Fruit fly (Drosophila melanogaster): ENCODE measurements around the gene CG6330.

CG6330 gene

dm6 chr3R:26958314-26958979 lies at the start of gene CG6330:
CG6330 (minus strand) TSS chr3R:26958491.
- no peak for TF ChIP-seq h (optimal IDR thresholded peaks at IDR 0.05)
- no peak for TF ChIP-seq insv (optimal IDR thresholded peaks at IDR 0.05)
- TF ChIP-seq ttk (optimal IDR thresholded peaks at IDR 0.05), result no peak
- no peak for TF ChIP-seq Myc (optimal IDR thresholded peaks at IDR 0.05)
- TF ChIP-seq Sin3A (optimal IDR thresholded peaks at IDR 0.05), result no peak
- no peak for TF ChIP-seq psq (optimal IDR thresholded peaks at IDR 0.05)

- TF ChIP-seq insv (optimal IDR thresholded peaks at IDR 0.05) (no peak), ttk (optimal IDR thresholded peaks at IDR 0.05) (no peak), psq (optimal IDR thresholded peaks at IDR 0.05) (no peak), Sin3A (optimal IDR thresholded peaks at IDR 0.05) (no peak), Myc (optimal IDR thresholded peaks at IDR 0.05) (no peak), h (optimal IDR thresholded peaks at IDR 0.05) (no peak)
Measured at dm6 chr3R:27007022-27007421, 48.7 kb upstream of the CG6330 start, which contains the start of gene CG6295. CG6295 (minus strand) TSS chr3R:27007055.

- TF ChIP-seq ttk (optimal IDR thresholded peaks at IDR 0.05) (no peak), insv (optimal IDR thresholded peaks at IDR 0.05) (no peak), Myc (optimal IDR thresholded peaks at IDR 0.05) (no peak), Sin3A (optimal IDR thresholded peaks at IDR 0.05) (no peak), h (optimal IDR thresholded peaks at IDR 0.05) (no peak), psq (optimal IDR thresholded peaks at IDR 0.05) (no peak)
Measured at dm6 chr3R:27005338-27005737, 47.0 kb upstream of the CG6330 start, which contains the start of gene CG6296. CG6296 (minus strand) TSS chr3R:27005469.

- TF ChIP-seq ttk (optimal IDR thresholded peaks at IDR 0.05) (no peak), Sin3A (optimal IDR thresholded peaks at IDR 0.05) (no peak), psq (optimal IDR thresholded peaks at IDR 0.05) (no peak), h (optimal IDR thresholded peaks at IDR 0.05) (no peak), Myc (optimal IDR thresholded peaks at IDR 0.05) (no peak), insv (optimal IDR thresholded peaks at IDR 0.05) (no peak)
Measured at dm6 chr3R:27002787-27003186, 44.5 kb upstream of the CG6330 start.

- TF ChIP-seq Sin3A (optimal IDR thresholded peaks at IDR 0.05) (no peak), insv (optimal IDR thresholded peaks at IDR 0.05) (no peak), ttk (optimal IDR thresholded peaks at IDR 0.05) (no peak), Myc (optimal IDR thresholded peaks at IDR 0.05) (no peak), h (optimal IDR thresholded peaks at IDR 0.05) (no peak), psq (optimal IDR thresholded peaks at IDR 0.05) (no peak)
Measured at dm6 chr3R:26999452-26999851, 41.2 kb upstream of the CG6330 start, which contains the start of gene CG31077. CG31077 (plus strand) TSS chr3R:26999752.

- TF ChIP-seq Myc (optimal IDR thresholded peaks at IDR 0.05), result no peak
- no peak for TF ChIP-seq h (optimal IDR thresholded peaks at IDR 0.05)
- TF ChIP-seq ttk (optimal IDR thresholded peaks at IDR 0.05), result no peak
- TF ChIP-seq psq (optimal IDR thresholded peaks at IDR 0.05), result no peak
- no peak for TF ChIP-seq Sin3A (optimal IDR thresholded peaks at IDR 0.05)
- no peak for TF ChIP-seq insv (optimal IDR thresholded peaks at IDR 0.05)
Measured at dm6 chr3R:26996642-26997041, 38.4 kb upstream of the CG6330 start, which contains the start of gene RYa-R. RYa-R (plus strand) TSS chr3R:26996980.

dm6 chr3R:26994532-26994931 lies 36.2 kb upstream of the CG6330 start, which contains the start of gene TwdlC:
TwdlC (plus strand) TSS chr3R:26994832.
- TF ChIP-seq ttk (optimal IDR thresholded peaks at IDR 0.05) (no peak), h (optimal IDR thresholded peaks at IDR 0.05) (no peak), Sin3A (optimal IDR thresholded peaks at IDR 0.05) (no peak), insv (optimal IDR thresholded peaks at IDR 0.05) (no peak), Myc (optimal IDR thresholded peaks at IDR 0.05) (no peak), psq (optimal IDR thresholded peaks at IDR 0.05) (no peak)

dm6 chr3R:26989802-26990509 lies 31.7 kb upstream of the CG6330 start, which contains the start of gene CG31076:
CG31076 (minus strand) TSS chr3R:26989852.
- TF ChIP-seq insv (optimal IDR thresholded peaks at IDR 0.05) (no peak), Myc (optimal IDR thresholded peaks at IDR 0.05) (no peak), h (optimal IDR thresholded peaks at IDR 0.05) (no peak)

dm6 chr3R:26988412-26988981 lies 30.2 kb upstream of the CG6330 start, which contains the start of gene CG31075:
CG31075 (minus strand) TSS chr3R:26988517.
- TF ChIP-seq psq (optimal IDR thresholded peaks at IDR 0.05) (peak; percentile 54), Myc (optimal IDR thresholded peaks at IDR 0.05) (no peak)

- no peak for TF ChIP-seq psq (optimal IDR thresholded peaks at IDR 0.05)
- TF ChIP-seq h (optimal IDR thresholded peaks at IDR 0.05), result no peak
- no peak for TF ChIP-seq insv (optimal IDR thresholded peaks at IDR 0.05)
- no peak for TF ChIP-seq Sin3A (optimal IDR thresholded peaks at IDR 0.05)
- no peak for TF ChIP-seq Myc (optimal IDR thresholded peaks at IDR 0.05)
- TF ChIP-seq ttk (optimal IDR thresholded peaks at IDR 0.05), result no peak
Measured at dm6 chr3R:26987455-26987854, 29.2 kb upstream of the CG6330 start.

dm6 chr3R:26984437-26984836 lies 26.1 kb upstream of the CG6330 start:
- TF ChIP-seq psq (optimal IDR thresholded peaks at IDR 0.05) (no peak), Myc (optimal IDR thresholded peaks at IDR 0.05) (no peak), h (optimal IDR thresholded peaks at IDR 0.05) (no peak), ttk (optimal IDR thresholded peaks at IDR 0.05) (no peak), Sin3A (optimal IDR thresholded peaks at IDR 0.05) (no peak), insv (optimal IDR thresholded peaks at IDR 0.05) (no peak)

- TF ChIP-seq ttk (optimal IDR thresholded peaks at IDR 0.05), result no peak
- no peak for TF ChIP-seq Myc (optimal IDR thresholded peaks at IDR 0.05)
- TF ChIP-seq Sin3A (optimal IDR thresholded peaks at IDR 0.05), result no peak
- TF ChIP-seq h (optimal IDR thresholded peaks at IDR 0.05), result no peak
- no peak for TF ChIP-seq insv (optimal IDR thresholded peaks at IDR 0.05)
- TF ChIP-seq psq (optimal IDR thresholded peaks at IDR 0.05), result no peak
Measured at dm6 chr3R:26982106-26982505, 23.8 kb upstream of the CG6330 start.

Data from Kc167 (cell line).